Fruit fly (Drosophila melanogaster) whole organism, prepupa: Measurements from ENCODE around the gene Acsx3.

ENCODE experiments used
- CG10631 ChIP-seq: fragments of 200-800 bp; sonication (Bioruptor generic); optimal IDR thresholded peaks from 2 replicates; lab custom pipeline; 2016; ENCODE audit warnings: missing biosample characterization, missing genetic modification characterization
- CG10669 ChIP-seq: fragments of 200-800 bp; sonication (Bioruptor generic); optimal IDR thresholded peaks from 3 replicates; lab custom pipeline; 2018; ENCODE audit warnings: missing biosample characterization, mild to moderate bottlenecking, missing genetic modification characterization, moderate library complexity
- CG11294 ChIP-seq: fragments of 200-800 bp; sonication (Bioruptor generic); IDR thresholded peaks from 2 replicates; pipeline ENCODE4 v1.3.6; 2022; ENCODE audit warnings: missing biosample characterization, missing genetic modification characterization
- CG11762 ChIP-seq: fragments of 200-800 bp; sonication (Bioruptor generic); optimal IDR thresholded peaks from 3 replicates; lab custom pipeline; 2016; ENCODE audit warnings: missing biosample characterization, missing genetic modification characterization; ENCODE audit not compliant: insufficient read depth
- CG15336 ChIP-seq: fragments of 200-800 bp; sonication (Bioruptor generic); IDR thresholded peaks from 2 replicates; pipeline ENCODE4 v1.3.6; 2022; ENCODE audit warnings: missing biosample characterization, missing genetic modification characterization
- CG1621 ChIP-seq: fragments of 200-800 bp; sonication (Bioruptor generic); optimal IDR thresholded peaks from 3 replicates; lab custom pipeline; 2018; ENCODE audit warnings: missing biosample characterization, mild to moderate bottlenecking, missing genetic modification characterization
- CG3032 ChIP-seq: fragments of 200-800 bp; optimal IDR thresholded peaks from 2 replicates; lab custom pipeline; 2019; ENCODE audit warnings: missing biosample characterization, mild to moderate bottlenecking, missing genetic modification characterization, moderate library complexity
- CG32006 ChIP-seq: fragments of 200-800 bp; sonication (Bioruptor generic); optimal IDR thresholded peaks from 3 replicates; lab custom pipeline; 2017; ENCODE audit warnings: missing biosample characterization, mild to moderate bottlenecking, missing genetic modification characterization
- CG34406 ChIP-seq: fragments of 200-800 bp; sonication (Bioruptor generic); optimal IDR thresholded peaks from 3 replicates; lab custom pipeline; 2016; ENCODE audit warnings: missing biosample characterization, missing genetic modification characterization
- CG3919 ChIP-seq: fragments of 200-800 bp; sonication (Bioruptor generic); optimal IDR thresholded peaks from 3 replicates; lab custom pipeline; 2016; ENCODE audit warnings: missing biosample characterization, missing genetic modification characterization
- CG6163 ChIP-seq: fragments of 200-800 bp; sonication (Bioruptor generic); IDR thresholded peaks from 3 replicates; pipeline ENCODE4 v1.3.6; 2022; ENCODE audit warnings: missing biosample characterization, missing genetic modification characterization
- CG6276 ChIP-seq: fragments of 200-800 bp; sonication (Bioruptor generic); optimal IDR thresholded peaks from 2 replicates; lab custom pipeline; 2017; ENCODE audit warnings: missing biosample characterization, mild to moderate bottlenecking, missing genetic modification characterization
- CG7368 ChIP-seq: fragments of 200-800 bp; sonication (Bioruptor generic); optimal IDR thresholded peaks from 3 replicates; lab custom pipeline; 2016; ENCODE audit warnings: missing biosample characterization, missing genetic modification characterization
- CG9139 ChIP-seq: fragments of 200-800 bp; sonication (Bioruptor generic); optimal IDR thresholded peaks from 3 replicates; lab custom pipeline; 2017; ENCODE audit warnings: missing biosample characterization, mild to moderate bottlenecking, missing genetic modification characterization
- Eip78C ChIP-seq: fragments of 200-800 bp; sonication (Bioruptor generic); peaks from one replicate; lab custom pipeline; 2016; ENCODE audit warnings: missing biosample characterization, missing genetic modification characterization
- Eip93F ChIP-seq: fragments of 200-800 bp; sonication (Bioruptor generic); optimal IDR thresholded peaks from 2 replicates; lab custom pipeline; 2016; ENCODE audit warnings: missing biosample characterization, mild to moderate bottlenecking, missing genetic modification characterization
- Ets21C ChIP-seq: fragments of 200-800 bp; sonication (Bioruptor generic); optimal IDR thresholded peaks from 3 replicates; lab custom pipeline; 2016; ENCODE audit warnings: missing biosample characterization, missing genetic modification characterization
- Ets96B ChIP-seq: fragments of 200-800 bp; optimal IDR thresholded peaks from 2 replicates; lab custom pipeline; 2019; ENCODE audit warnings: missing biosample characterization, mild to moderate bottlenecking, missing genetic modification characterization, moderate library complexity
- Gug ChIP-seq: fragments of 200-800 bp; sonication (Bioruptor generic); IDR thresholded peaks from 2 replicates; pipeline ENCODE4 v1.3.6; 2022; ENCODE audit warnings: missing biosample characterization, missing genetic modification characterization
- Hr4 ChIP-seq: fragments of 200-800 bp; sonication (Bioruptor generic); optimal IDR thresholded peaks from 3 replicates; lab custom pipeline; 2016; ENCODE audit warnings: missing biosample characterization, missing genetic modification characterization
- Met ChIP-seq: fragments of 200-800 bp; sonication (Bioruptor generic); optimal IDR thresholded peaks from 3 replicates; lab custom pipeline; 2016; ENCODE audit warnings: missing biosample characterization, missing genetic modification characterization
- OdsH ChIP-seq: fragments of 200-800 bp; sonication (Bioruptor generic); optimal IDR thresholded peaks from 3 replicates; lab custom pipeline; 2016; ENCODE audit warnings: missing biosample characterization, missing genetic modification characterization
- Smox ChIP-seq: fragments of 200-800 bp; sonication (Bioruptor generic); optimal IDR thresholded peaks from 3 replicates; lab custom pipeline; 2016; ENCODE audit warnings: missing biosample characterization, missing genetic modification characterization
- Sox102F ChIP-seq: fragments of 200-800 bp; sonication (Bioruptor generic); optimal IDR thresholded peaks from 2 replicates; lab custom pipeline; 2016; ENCODE audit warnings: missing biosample characterization, mild to moderate bottlenecking, missing genetic modification characterization
- Sox14 ChIP-seq: fragments of 200-800 bp; sonication (Bioruptor generic); optimal IDR thresholded peaks from 3 replicates; lab custom pipeline; 2016; ENCODE audit warnings: missing biosample characterization, missing genetic modification characterization
- Sox15 ChIP-seq: fragments of 200-800 bp; sonication (Bioruptor generic); optimal IDR thresholded peaks from 3 replicates; lab custom pipeline; 2016; ENCODE audit warnings: missing biosample characterization, missing genetic modification characterization
- achi ChIP-seq: fragments of 200-800 bp; sonication (Bioruptor generic); optimal IDR thresholded peaks from 3 replicates; lab custom pipeline; 2016; ENCODE audit warnings: missing biosample characterization, missing genetic modification characterization
- acj6 ChIP-seq: fragments of 200-800 bp; sonication (Bioruptor generic); optimal IDR thresholded peaks from 3 replicates; lab custom pipeline; 2016; ENCODE audit warnings: missing biosample characterization, missing genetic modification characterization
- dsx ChIP-seq: fragments of 200-800 bp; optimal IDR thresholded peaks from 3 replicates; lab custom pipeline; 2019; ENCODE audit warnings: missing biosample characterization, mild to moderate bottlenecking, missing genetic modification characterization, moderate library complexity; ENCODE audit not compliant: poor library complexity, severe bottlenecking
- fd59A ChIP-seq: fragments of 200-800 bp; sonication (Bioruptor generic); optimal IDR thresholded peaks from 2 replicates; lab custom pipeline; 2017; ENCODE audit warnings: missing biosample characterization, mild to moderate bottlenecking, missing genetic modification characterization, missing genetic modification reagents
- net ChIP-seq: fragments of 200-800 bp; sonication (Bioruptor generic); optimal IDR thresholded peaks from 3 replicates; lab custom pipeline; 2016; ENCODE audit warnings: missing biosample characterization, missing genetic modification characterization
- pdm3 ChIP-seq: fragments of 200-800 bp; sonication (Bioruptor generic); optimal IDR thresholded peaks from 3 replicates; lab custom pipeline; 2016; ENCODE audit warnings: missing biosample characterization, missing genetic modification characterization
- salr ChIP-seq, 2 experiments: fragments of 200-800 bp; sonication (Bioruptor generic); optimal IDR thresholded peaks; 3 replicates each; lab custom pipeline; 2016 to 2018; ENCODE audit warnings: missing biosample characterization in 2 of 2, missing genetic modification characterization in 2 of 2, mild to moderate bottlenecking in 1 of 2
- spab ChIP-seq: fragments of 200-800 bp; sonication (Bioruptor generic); optimal IDR thresholded peaks from 2 replicates; lab custom pipeline; 2017; ENCODE audit warnings: missing biosample characterization, mild to moderate bottlenecking, missing genetic modification characterization, missing genetic modification reagents
- ss ChIP-seq, 2 experiments: fragments of 200-800 bp; sonication (Bioruptor generic); optimal IDR thresholded peaks; 2 replicates in 1 of 2; 3 replicates in 1 of 2; lab custom pipeline; 2017 to 2018; ENCODE audit warnings: mild to moderate bottlenecking in 2 of 2, missing biosample characterization in 2 of 2, missing genetic modification characterization in 2 of 2, moderate library complexity in 1 of 2
- svp ChIP-seq: fragments of 200-800 bp; sonication (Bioruptor generic); peaks from one replicate; lab custom pipeline; 2016; ENCODE audit warnings: missing biosample characterization, missing genetic modification characterization
- vri ChIP-seq: fragments of 200-800 bp; sonication (Bioruptor generic); optimal IDR thresholded peaks from 3 replicates; lab custom pipeline; 2016; ENCODE audit warnings: missing biosample characterization, mild to moderate bottlenecking, missing genetic modification characterization

The Acsx3 gene

dm6 chr3R:19807745-19808429, 26.8 kb downstream of the Acsx3 start (continued):
- TF ChIP-seq CG32006 (GFP tag; lab: Kevin White, UChicago), result peak; percentile 89
- TF ChIP-seq CG9139 (GFP tag; lab: Kevin White, UChicago), result no peak
- peak in 1 of 2 experiments; percentile 1 for TF ChIP-seq ss (GFP tag; optimal IDR thresholded peaks at IDR 0.05; lab: Kevin White, UChicago)
- no peak for TF ChIP-seq CG1621 (tag; lab: Kevin White, UChicago)
- no peak for TF ChIP-seq Sox102F (GFP tag; lab: Kevin White, UChicago)
- TF ChIP-seq CG11294 (GFP tag; lab: Robert Waterston, UW), result no peak
- TF ChIP-seq CG7368 (GFP tag; lab: Kevin White, UChicago), result no peak
- TF ChIP-seq Eip93F (GFP tag; lab: Kevin White, UChicago), result no peak
- TF ChIP-seq Met (GFP tag; lab: Kevin White, UChicago), result peak; percentile 15
- TF ChIP-seq Sox15 (GFP tag; lab: Kevin White, UChicago), result no peak
- peak; percentile 46 for TF ChIP-seq Gug (GFP tag; lab: Robert Waterston, UW)
- no peak for TF ChIP-seq Smox (GFP tag; lab: Kevin White, UChicago)
- no peak for TF ChIP-seq dsx (GFP tag; lab: Kevin White, UChicago)
- no peak for TF ChIP-seq fd59A (GFP tag; lab: Kevin White, UChicago)
- TF ChIP-seq CG11762 (GFP tag; lab: Kevin White, UChicago), result no peak
- TF ChIP-seq net (GFP tag; lab: Kevin White, UChicago), result peak; percentile 27
- no peak for TF ChIP-seq Ets21C (GFP tag; lab: Kevin White, UChicago)
- no peak for TF ChIP-seq CG34406 (GFP tag; lab: Kevin White, UChicago)

DNA sequence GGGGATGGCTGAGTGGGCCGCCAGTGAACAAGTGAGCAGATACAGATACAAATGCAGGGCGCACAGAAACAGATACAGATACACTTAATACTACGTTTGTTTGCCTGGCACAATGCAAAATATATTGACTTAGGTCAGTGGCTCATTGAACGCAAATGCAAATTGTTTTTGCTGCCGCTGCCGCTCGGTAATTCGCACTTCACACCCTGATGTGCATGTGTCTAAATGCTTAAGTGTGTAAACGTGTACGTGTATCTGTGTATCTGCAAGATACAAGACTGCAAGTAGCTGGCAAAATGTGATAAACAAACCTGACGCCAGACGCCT, 27.3 kb downstream of the Acsx3 start:
- TF ChIP-seq achi (GFP tag; lab: Kevin White, UChicago), result no peak
- TF ChIP-seq CG6276 (GFP tag; lab: Kevin White, UChicago), result peak; percentile 11
- TF ChIP-seq CG32006 (GFP tag; lab: Kevin White, UChicago), result peak; percentile 42
- no peak for TF ChIP-seq spab (GFP tag; lab: Kevin White, UChicago)
- TF ChIP-seq Gug (GFP tag; lab: Robert Waterston, UW), result 0 out of 2 replicates have a peak, but pooled peaks have one; percentile 1
- TF ChIP-seq vri (GFP tag; lab: Kevin White, UChicago), result peak; percentile 3
- TF ChIP-seq svp (GFP tag; lab: Kevin White, UChicago), result peak; percentile 45

DNA sequence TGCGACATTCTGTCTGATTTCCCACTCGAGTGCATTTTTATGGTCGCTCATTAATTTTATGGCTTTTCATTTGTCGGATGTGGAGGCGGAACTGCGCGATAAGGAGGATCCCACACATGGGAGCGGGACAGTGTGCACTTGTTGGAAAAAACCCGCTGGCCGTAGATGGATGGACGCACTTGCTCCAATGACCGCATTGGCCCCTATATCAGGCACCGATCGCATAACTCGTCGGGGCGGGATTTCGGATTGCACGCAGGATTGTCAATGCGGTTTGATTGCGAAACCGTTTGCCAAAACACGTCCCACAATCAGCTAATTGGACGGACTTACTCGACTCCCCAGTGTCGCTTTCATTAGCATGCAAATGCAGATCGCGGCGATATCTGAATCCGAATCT, 30.5 kb downstream of the Acsx3 start:
- TF ChIP-seq Sox102F (GFP tag; lab: Kevin White, UChicago), result no peak
- peak; percentile 93 for TF ChIP-seq svp (GFP tag; lab: Kevin White, UChicago)

- TF ChIP-seq CG32006 (GFP tag; lab: Kevin White, UChicago) (peak; percentile 18), dsx (GFP tag; lab: Kevin White, UChicago) (peak; percentile 70), CG11762 (GFP tag; lab: Kevin White, UChicago) (no peak), salr (GFP tag; optimal IDR thresholded peaks at IDR 0.05; lab: Kevin White, UChicago) (peak in 1 of 2 experiments; percentile 4), Smox (GFP tag; lab: Kevin White, UChicago) (no peak), CG15336 (GFP tag; lab: Robert Waterston, UW) (0 out of 2 replicates have a peak, but pooled peaks have one; percentile 28), CG10669 (GFP tag; lab: Kevin White, UChicago) (peak; percentile 38), OdsH (peak; percentile 5), pdm3 (GFP tag; lab: Kevin White, UChicago) (peak; percentile 20), Sox14 (GFP tag; lab: Kevin White, UChicago) (peak; percentile 3), CG34406 (GFP tag; lab: Kevin White, UChicago) (no peak), Hr4 (GFP tag; lab: Kevin White, UChicago) (peak; percentile 22), CG3032 (tag; lab: Kevin White, UChicago) (peak; percentile 4), fd59A (GFP tag; lab: Kevin White, UChicago) (peak; percentile 13), Ets96B (tag; lab: Kevin White, UChicago) (peak; percentile 29), CG6163 (0 out of 3 replicates have a peak, but pooled peaks have one; percentile 26), CG10631 (GFP tag; lab: Kevin White, UChicago) (no peak), Sox15 (GFP tag; lab: Kevin White, UChicago) (no peak), acj6 (GFP tag; lab: Kevin White, UChicago) (peak; percentile 17), CG3919 (peak; percentile 19), Eip78C (GFP tag; lab: Kevin White, UChicago) (peak; percentile 80)
- TF ChIP-seq, all 60 proteins: peak for 16
These were observed 31.4 kb downstream of the Acsx3 start for dm6 chr3R:19812472-19812871.
